Fruit fly (Drosophila melanogaster): Measurements from ENCODE around the gene CG32112.

Gene CG32112

DNA sequence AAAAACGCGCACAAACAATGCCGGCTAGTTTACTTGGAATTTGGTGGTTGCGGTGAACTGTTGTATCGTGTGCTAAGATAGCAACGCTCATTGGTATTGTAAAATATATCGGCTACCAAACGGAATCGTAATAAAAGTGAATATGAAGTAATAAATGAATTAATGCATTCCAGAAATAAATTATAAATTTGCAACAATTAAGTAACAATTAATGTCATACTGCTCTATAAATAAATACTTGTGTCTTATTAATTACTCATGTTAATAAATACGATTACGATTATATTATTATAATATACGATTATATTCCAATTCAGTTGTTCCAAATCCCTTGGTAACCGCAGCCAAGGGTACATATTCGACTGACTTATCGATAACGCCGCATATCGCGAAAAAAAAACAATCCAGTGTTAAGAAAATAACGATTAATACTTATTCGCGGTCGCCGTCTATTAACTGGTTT, 6.9 kb upstream of the CG32112 start, which contains the start of the genes SmD1 and Ptp69D (continued):
- no peak for TF ChIP-seq usp (GFP tag; optimal IDR thresholded peaks at IDR 0.05)
- peak; percentile 15 for TF ChIP-seq nerfin-1 (tag; optimal IDR thresholded peaks at IDR 0.05)
- no peak for TF ChIP-seq CG10462 (GFP tag; optimal IDR thresholded peaks at IDR 0.05)
- TF ChIP-seq CG1602 (GFP tag; optimal IDR thresholded peaks at IDR 0.05) = no peak
- no peak for TF ChIP-seq CG13624 (GFP tag; optimal IDR thresholded peaks at IDR 0.05)
- TF ChIP-seq E2f2 (GFP tag; IDR thresholded peaks at IDR 0.05) = peak; percentile 12; the same call in 1 of the 2 replicates
- peak; percentile 73 for TF ChIP-seq Doc3 (GFP tag; IDR thresholded peaks at IDR 0.05; ENCODE audit: partially characterized antibody)
- TF ChIP-seq trh (GFP tag; optimal IDR thresholded peaks at IDR 0.05) = no peak
- peak; percentile 99 for TF ChIP-seq CG1603 (tag; optimal IDR thresholded peaks at IDR 0.05)
- peak; percentile 88 for TF ChIP-seq Scr (GFP tag; IDR thresholded peaks at IDR 0.05; ENCODE audit: partially characterized antibody)
- peak; percentile 14 for TF ChIP-seq hkb (optimal IDR thresholded peaks at IDR 0.05)
- no peak for TF ChIP-seq hkb (GFP tag; IDR thresholded peaks at IDR 0.05)
- TF ChIP-seq BEAF-32 (GFP tag; optimal IDR thresholded peaks at IDR 0.05) = peak; percentile 94
- TF ChIP-seq CG1233 (GFP tag; optimal IDR thresholded peaks at IDR 0.05) = no peak
- peak; percentile 29 for TF ChIP-seq sug (tag; optimal IDR thresholded peaks at IDR 0.05)
- TF ChIP-seq abd-A (tag; optimal IDR thresholded peaks at IDR 0.05) = no peak
- TF ChIP-seq CG2712 (tag; optimal IDR thresholded peaks at IDR 0.05) = peak; percentile 58
- no peak for TF ChIP-seq croc (GFP tag; conservative IDR thresholded peaks at IDR 0.05)
- TF ChIP-seq mld (GFP tag; IDR thresholded peaks at IDR 0.05; ENCODE audit: partially characterized antibody) = 0 out of 3 replicates have a peak, but pooled peaks have one; percentile 40
- TF ChIP-seq CG18476 (GFP tag; optimal IDR thresholded peaks at IDR 0.05) = no peak
- no peak for TF ChIP-seq CG13123 (GFP tag; optimal IDR thresholded peaks at IDR 0.05)
- peak; percentile 68 for TF ChIP-seq trem (tag; optimal IDR thresholded peaks at IDR 0.05)
- TF ChIP-seq hbn (GFP tag; IDR thresholded peaks at IDR 0.05; ENCODE audit: partially characterized antibody) = peak; percentile 59
- peak; percentile 32; the same call in 1 of the 3 replicates for TF ChIP-seq zen2 (GFP tag; IDR thresholded peaks at IDR 0.05; ENCODE audit: partially characterized antibody)
- no peak for TF ChIP-seq Side (GFP tag; optimal IDR thresholded peaks at IDR 0.05)
- peak; percentile 72 for TF ChIP-seq Dref (GFP tag; IDR thresholded peaks at IDR 0.05)
- peak; percentile 88 for TF ChIP-seq row (GFP tag; IDR thresholded peaks at IDR 0.05)
- TF ChIP-seq Lhr (GFP tag; optimal IDR thresholded peaks at IDR 0.05) = peak; percentile 39
- TF ChIP-seq Max (GFP tag; optimal IDR thresholded peaks at IDR 0.05) = peak; percentile 35
- peak; percentile 72 for TF ChIP-seq sqz (GFP tag; optimal IDR thresholded peaks at IDR 0.05)
- peak; percentile 76; the same call in 2 of the 3 replicates for TF ChIP-seq CG6791 (GFP tag; IDR thresholded peaks at IDR 0.05; ENCODE audit: partially characterized antibody)
- no peak for TF ChIP-seq ind (GFP tag; optimal IDR thresholded peaks at IDR 0.05)
- TF ChIP-seq CG3995 (GFP tag; optimal IDR thresholded peaks at IDR 0.05) = peak; percentile 26
- peak; percentile 10 for TF ChIP-seq CG12299 (tag; optimal IDR thresholded peaks at IDR 0.05)
- TF ChIP-seq bbx (GFP tag; IDR thresholded peaks at IDR 0.05; ENCODE audit: partially characterized antibody) = peak; percentile 62
- peak; percentile 68 for TF ChIP-seq Bgb (GFP tag; IDR thresholded peaks at IDR 0.05; ENCODE audit: partially characterized antibody)
- TF ChIP-seq shn (GFP tag; optimal IDR thresholded peaks at IDR 0.05) = no peak
- TF ChIP-seq CG32532 (GFP tag; IDR thresholded peaks at IDR 0.05) = no peak
- TF ChIP-seq h (optimal IDR thresholded peaks at IDR 0.05) = no peak
- TF ChIP-seq Opbp (GFP tag; IDR thresholded peaks at IDR 0.05; ENCODE audit: partially characterized antibody) = peak; percentile 70; the same call in 2 of the 3 replicates
- peak; percentile 22 for TF ChIP-seq CG10147 (GFP tag; optimal IDR thresholded peaks at IDR 0.05)
- no peak for TF ChIP-seq kah (GFP tag; optimal IDR thresholded peaks at IDR 0.05)
- peak; percentile 67 for TF ChIP-seq CG8924 (tag; optimal IDR thresholded peaks at IDR 0.05)
- TF ChIP-seq inv (GFP tag; IDR thresholded peaks at IDR 0.05; ENCODE audit: partially characterized antibody) = peak; percentile 82
- no peak for TF ChIP-seq ttk (GFP tag; IDR thresholded peaks at IDR 0.05)
- TF ChIP-seq CG15696 (tag; optimal IDR thresholded peaks at IDR 0.05) = peak; percentile 22
- peak in 1 of 3 experiments; percentile 33 for TF ChIP-seq lola (GFP tag; optimal IDR thresholded peaks at IDR 0.05)
- TF ChIP-seq emc (GFP tag; optimal IDR thresholded peaks at IDR 0.05) = no peak
- no peak for TF ChIP-seq CG32767 (GFP tag; IDR thresholded peaks at IDR 0.05)
- no peak for TF ChIP-seq zfh1 (GFP tag; IDR thresholded peaks at IDR 0.05)
